Comparison of ENCODE assay signal across 5 worm cellular contexts in the genomic region with DNA sequence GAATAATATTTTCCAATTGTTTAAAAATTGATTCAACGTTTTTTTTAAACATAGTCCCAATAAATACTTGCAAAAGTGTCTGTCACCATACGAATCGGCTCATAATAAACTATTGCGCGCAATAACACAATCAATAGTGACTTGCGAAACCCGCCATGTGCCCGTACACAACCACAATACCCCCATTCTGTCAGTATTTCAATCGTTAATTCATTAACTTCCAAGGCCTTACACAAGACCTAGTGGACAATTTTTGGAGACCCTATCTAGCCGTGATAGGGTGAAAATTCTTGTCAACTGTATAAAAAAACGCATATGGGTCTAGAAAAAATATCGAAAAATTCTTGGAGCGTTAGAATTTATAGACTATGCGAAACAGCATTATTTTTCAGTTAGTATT.
TF ChIP-seq lines count a peak whose summit lies in the region.

No protein-coding gene starts in this region.

TF ChIP-seq in whole organism, L1 larva, 84 proteins besides CTCF, POLR2A, EP300 and RAD21:
- no peak for TF ChIP-seq efl-3 (GFP tag; optimal IDR thresholded peaks at IDR 0.05; lab: Kevin White, UChicago)
- no peak for TF ChIP-seq hlh-4 (tag; optimal IDR thresholded peaks at IDR 0.05; lab: Kevin White, UChicago)
- peak; percentile 81 for TF ChIP-seq snpc-4 (tag; optimal IDR thresholded peaks at IDR 0.05; lab: Kevin White, UChicago)
- no peak for TF ChIP-seq sup-37 (GFP tag; optimal IDR thresholded peaks at IDR 0.05; lab: Kevin White, UChicago)

TF ChIP-seq in whole organism, L2 larva, 48 proteins besides CTCF, POLR2A, EP300 and RAD21:
- TF ChIP-seq lsy-2 (tag; optimal IDR thresholded peaks at IDR 0.05; lab: Kevin White, UChicago) (no peak), snpc-4 (tag; optimal IDR thresholded peaks at IDR 0.05; lab: Kevin White, UChicago) (peak; percentile 60)

TF ChIP-seq in whole organism, L3 larva, 47 proteins besides CTCF, POLR2A, EP300 and RAD21:
- TF ChIP-seq snpc-4 (tag; optimal IDR thresholded peaks at IDR 0.05; lab: Kevin White, UChicago) (peak; percentile 70), mdl-1 (tag; optimal IDR thresholded peaks at IDR 0.05; lab: Kevin White, UChicago) (no peak), jun-1 (tag; optimal IDR thresholded peaks at IDR 0.05; lab: Kevin White, UChicago) (no peak)

TF ChIP-seq in whole organism, L4 larva, 104 proteins besides CTCF, POLR2A, EP300 and RAD21:
- TF ChIP-seq snpc-1.2 (GFP tag; IDR thresholded peaks at IDR 0.05; lab: Robert Waterston, UW) (peak; percentile 98), sdz-12 (GFP tag; optimal IDR thresholded peaks at IDR 0.05; lab: Kevin White, UChicago) (no peak), nhr-237 (tag; optimal IDR thresholded peaks at IDR 0.05; lab: Kevin White, UChicago) (no peak), snpc-4 (tag; optimal IDR thresholded peaks at IDR 0.05; lab: Kevin White, UChicago) (peak; percentile 50), nhr-42 (GFP tag; IDR thresholded peaks at IDR 0.05; lab: Robert Waterston, UW) (no peak), set-16 (GFP tag; IDR thresholded peaks at IDR 0.05; lab: Robert Waterston, UW) (no peak), vab-7 (GFP tag; IDR thresholded peaks at IDR 0.05; lab: Robert Waterston, UW) (no peak), mdt-29 (GFP tag; IDR thresholded peaks at IDR 0.05; lab: Robert Waterston, UW) (0 out of 2 replicates have a peak, but pooled peaks have one; percentile 40), nhr-28 (tag; optimal IDR thresholded peaks at IDR 0.05; lab: Kevin White, UChicago) (no peak), D1046.2 (GFP tag; IDR thresholded peaks at IDR 0.05; lab: Robert Waterston, UW) (no peak)

TF ChIP-seq in whole organism, young adult, 124 proteins besides CTCF, POLR2A, EP300 and RAD21 (continues in another document):
- TF ChIP-seq unc-130 (GFP tag; optimal IDR thresholded peaks at IDR 0.05; lab: Kevin White, UChicago), result no peak
- no peak for TF ChIP-seq ztf-26 (tag; optimal IDR thresholded peaks at IDR 0.05; lab: Kevin White, UChicago)
- TF ChIP-seq aptf-2 (GFP tag; conservative IDR thresholded peaks at IDR 0.05; lab: Robert Waterston, UW), result no peak
- no peak for TF ChIP-seq ama-1 (optimal IDR thresholded peaks at IDR 0.05; lab: Kevin White, UChicago)
- no peak for TF ChIP-seq ama-1 (GFP tag; optimal IDR thresholded peaks at IDR 0.05; lab: Kevin White, UChicago)
- no peak for TF ChIP-seq F55B11.4 (tag; optimal IDR thresholded peaks at IDR 0.05; lab: Kevin White, UChicago; ENCODE audit: borderline replicate concordance, insufficient read depth)
- TF ChIP-seq aptf-3 (GFP tag; IDR thresholded peaks at IDR 0.05; lab: Robert Waterston, UW), result no peak
- TF ChIP-seq akir-1 (GFP tag; optimal IDR thresholded peaks at IDR 0.05; lab: Kevin White, UChicago), result no peak
- no peak for TF ChIP-seq ccch-3 (GFP tag; optimal IDR thresholded peaks at IDR 0.05; lab: Kevin White, UChicago)
- no peak for TF ChIP-seq ceh-79 (tag; optimal IDR thresholded peaks at IDR 0.05; lab: Kevin White, UChicago)
- TF ChIP-seq fkh-3 (tag; optimal IDR thresholded peaks at IDR 0.05; lab: Kevin White, UChicago), result no peak
- no peak for TF ChIP-seq F37B4.10 (GFP tag; IDR thresholded peaks at IDR 0.05; lab: Robert Waterston, UW)
- TF ChIP-seq nhr-80 (tag; optimal IDR thresholded peaks at IDR 0.05; lab: Kevin White, UChicago), result no peak
- TF ChIP-seq sdz-38 (tag; optimal IDR thresholded peaks at IDR 0.05; lab: Kevin White, UChicago), result no peak
- TF ChIP-seq tbp1 (GFP tag; optimal IDR thresholded peaks at IDR 0.05; lab: Kevin White, UChicago), result peak; percentile 75
- TF ChIP-seq egrh-3 (GFP tag; IDR thresholded peaks at IDR 0.05; lab: Robert Waterston, UW), result no peak
- TF ChIP-seq ceh-58 (GFP tag; IDR thresholded peaks at IDR 0.05; lab: Robert Waterston, UW), result no peak
- no peak for TF ChIP-seq madf-10 (tag; optimal IDR thresholded peaks at IDR 0.05; lab: Kevin White, UChicago)
- no peak for TF ChIP-seq F23B12.7 (tag; optimal IDR thresholded peaks at IDR 0.05; lab: Kevin White, UChicago; ENCODE audit: insufficient read depth)
- no peak for TF ChIP-seq Y56A3A.18 (GFP tag; IDR thresholded peaks at IDR 0.05; lab: Robert Waterston, UW)
- TF ChIP-seq snpc-1.1 (tag; optimal IDR thresholded peaks at IDR 0.05; lab: Kevin White, UChicago; ENCODE audit: insufficient read depth), result peak; percentile 94
- TF ChIP-seq ztf-3 (GFP tag; optimal IDR thresholded peaks at IDR 0.05; lab: Kevin White, UChicago), result no peak
- no peak for TF ChIP-seq nfya-1 (tag; optimal IDR thresholded peaks at IDR 0.05; lab: Kevin White, UChicago; ENCODE audit: borderline replicate concordance, insufficient read depth)
- no peak for TF ChIP-seq bed-2 (GFP tag; IDR thresholded peaks at IDR 0.05; lab: Robert Waterston, UW)
- peak; percentile 43 for TF ChIP-seq lsl-1 (GFP tag; optimal IDR thresholded peaks at IDR 0.05; lab: Kevin White, UChicago)
- TF ChIP-seq him-1 (tag; optimal IDR thresholded peaks at IDR 0.05; lab: Kevin White, UChicago), result peak; percentile 57
- TF ChIP-seq T07F8.4 (tag; optimal IDR thresholded peaks at IDR 0.05; lab: Kevin White, UChicago), result no peak
- no peak for TF ChIP-seq somi-1 (GFP tag; optimal IDR thresholded peaks at IDR 0.05; lab: Kevin White, UChicago)
- no peak for TF ChIP-seq F57A8.1 (GFP tag; optimal IDR thresholded peaks at IDR 0.05; lab: Kevin White, UChicago)
- TF ChIP-seq Y79H2A.3 (GFP tag; conservative IDR thresholded peaks at IDR 0.05; lab: Robert Waterston, UW), result no peak
- no peak for TF ChIP-seq egl-18 (GFP tag; IDR thresholded peaks at IDR 0.05; lab: Robert Waterston, UW)
- no peak for TF ChIP-seq lin-54 (GFP tag; optimal IDR thresholded peaks at IDR 0.05; lab: Kevin White, UChicago)
- peak; percentile 74 for TF ChIP-seq madf-6 (GFP tag; IDR thresholded peaks at IDR 0.05; lab: Robert Waterston, UW)
- TF ChIP-seq die-1 (tag; optimal IDR thresholded peaks at IDR 0.05; lab: Kevin White, UChicago), result no peak
- peak; percentile 94 for TF ChIP-seq snpc-4 (GFP tag; optimal IDR thresholded peaks at IDR 0.05; lab: Kevin White, UChicago)
- peak; percentile 95 to 98 (median 96) for TF ChIP-seq snpc-4 (tag; optimal IDR thresholded peaks at IDR 0.05; lab: Kevin White, UChicago)
- TF ChIP-seq nhr-27 (tag; optimal IDR thresholded peaks at IDR 0.05; lab: Kevin White, UChicago), result no peak
- TF ChIP-seq F22D6.2 (tag; optimal IDR thresholded peaks at IDR 0.05; lab: Kevin White, UChicago), result no peak
- no peak for TF ChIP-seq athp-1 (tag; optimal IDR thresholded peaks at IDR 0.05; lab: Kevin White, UChicago)
- no peak for TF ChIP-seq Y53G8AR.9 (GFP tag; conservative IDR thresholded peaks at IDR 0.05; lab: Robert Waterston, UW)
- no peak for TF ChIP-seq dpl-1 (GFP tag; optimal IDR thresholded peaks at IDR 0.05; lab: Kevin White, UChicago)
- TF ChIP-seq K12H6.12 (tag; optimal IDR thresholded peaks at IDR 0.05; lab: Kevin White, UChicago), result no peak
- TF ChIP-seq hmg-1.2 (GFP tag; IDR thresholded peaks at IDR 0.05; lab: Robert Waterston, UW), result peak; percentile 84
- TF ChIP-seq lin-26 (GFP tag; IDR thresholded peaks at IDR 0.05; lab: Robert Waterston, UW), result no peak
- no peak for TF ChIP-seq F10E7.11 (tag; optimal IDR thresholded peaks at IDR 0.05; lab: Kevin White, UChicago)
- peak; percentile 34; the same call in 1 of the 2 replicates for TF ChIP-seq dox-1 (GFP tag; IDR thresholded peaks at IDR 0.05; lab: Robert Waterston, UW)
- TF ChIP-seq hsf-1 (GFP tag; IDR thresholded peaks at IDR 0.05; lab: Robert Waterston, UW), result 0 out of 2 replicates have a peak, but pooled peaks have one; percentile 41
- TF ChIP-seq rpc-1 (optimal IDR thresholded peaks at IDR 0.05; lab: Kevin White, UChicago), result no peak
- TF ChIP-seq rpc-1 (tag; optimal IDR thresholded peaks at IDR 0.05; lab: Kevin White, UChicago), result no peak
- TF ChIP-seq attf-3 (GFP tag; conservative IDR thresholded peaks at IDR 0.05; lab: Robert Waterston, UW), result no peak
- no peak for TF ChIP-seq let-607 (tag; optimal IDR thresholded peaks at IDR 0.05; lab: Kevin White, UChicago)
- TF ChIP-seq lsy-27 (tag; optimal IDR thresholded peaks at IDR 0.05; lab: Kevin White, UChicago; ENCODE audit: borderline replicate concordance, insufficient read depth), result no peak
- TF ChIP-seq ZK185.1 (tag; optimal IDR thresholded peaks at IDR 0.05; lab: Kevin White, UChicago; ENCODE audit: poor library complexity, severe bottlenecking), result no peak
- TF ChIP-seq ceh-27 (GFP tag; optimal IDR thresholded peaks at IDR 0.05; lab: Kevin White, UChicago), result no peak
- TF ChIP-seq zim-3 (tag; optimal IDR thresholded peaks at IDR 0.05; lab: Kevin White, UChicago), result no peak
- no peak for TF ChIP-seq ztf-22 (GFP tag; optimal IDR thresholded peaks at IDR 0.05; lab: Kevin White, UChicago)
- no peak for TF ChIP-seq gei-17 (GFP tag; optimal IDR thresholded peaks at IDR 0.05; lab: Kevin White, UChicago)
- TF ChIP-seq nfyb-1 (GFP tag; IDR thresholded peaks at IDR 0.05; lab: Robert Waterston, UW), result no peak
- TF ChIP-seq rec-8 (tag; optimal IDR thresholded peaks at IDR 0.05; lab: Kevin White, UChicago), result no peak
- TF ChIP-seq F39B2.1 (GFP tag; IDR thresholded peaks at IDR 0.05; lab: Robert Waterston, UW), result no peak
- TF ChIP-seq nhr-120 (GFP tag; IDR thresholded peaks at IDR 0.05; lab: Robert Waterston, UW), result no peak
- TF ChIP-seq D2030.7 (GFP tag; IDR thresholded peaks at IDR 0.05; lab: Robert Waterston, UW), result peak; percentile 66
- no peak for TF ChIP-seq dpff-1 (tag; optimal IDR thresholded peaks at IDR 0.05; lab: Kevin White, UChicago)
- peak; percentile 52 for TF ChIP-seq F49E8.2 (tag; optimal IDR thresholded peaks at IDR 0.05; lab: Kevin White, UChicago; ENCODE audit: insufficient read depth)
- no peak for TF ChIP-seq ets-4 (GFP tag; optimal IDR thresholded peaks at IDR 0.05; lab: Kevin White, UChicago)
- no peak for TF ChIP-seq cebp-2 (GFP tag; IDR thresholded peaks at IDR 0.05; lab: Robert Waterston, UW)
- no peak for TF ChIP-seq tlf-1 (GFP tag; optimal IDR thresholded peaks at IDR 0.05; lab: Kevin White, UChicago)
- no peak for TF ChIP-seq C06A6.2 (GFP tag; conservative IDR thresholded peaks at IDR 0.05; lab: Robert Waterston, UW)
- no peak for TF ChIP-seq madf-3 (GFP tag; IDR thresholded peaks at IDR 0.05; lab: Robert Waterston, UW)
- no peak for TF ChIP-seq mcd-1 (GFP tag; IDR thresholded peaks at IDR 0.05; lab: Robert Waterston, UW)
- TF ChIP-seq attf-6 (GFP tag; IDR thresholded peaks at IDR 0.05; lab: Robert Waterston, UW), result peak; percentile 98
